Worm (Caenorhabditis elegans) whole organism, L4/young adult: ENCODE measurements around the gene cpf-1.

Experiments
- W03F9.2 ChIP-seq: fragments of 150-350 bp; optimal IDR thresholded peaks from 2 replicates; lab custom pipeline; 2014; ENCODE audit warnings: missing biosample characterization, missing genetic modification characterization
- dao-5 ChIP-seq: sonication (generic microtip); optimal IDR thresholded peaks from 2 replicates; lab custom pipeline; 2016; ENCODE audit warnings: missing genotype, missing genetic modification characterization, moderate library complexity, missing compliant biosample characterization
- him-1 ChIP-seq: sonication (generic microtip); optimal IDR thresholded peaks from 2 replicates; lab custom pipeline; 2016; ENCODE audit warnings: missing genotype, missing genetic modification reagents, missing genetic modification characterization, missing compliant biosample characterization

- TF ChIP-seq him-1 (tag; lab: Kevin White, UChicago): no peak
- TF ChIP-seq dao-5: no peak
- no peak for TF ChIP-seq W03F9.2 (tag; lab: Kevin White, UChicago)
These were observed 40.2 kb downstream of the cpf-1 start, which contains the start of gene F54C9.14 for ce11 chrII:8562002-8562401.
